Worm (Caenorhabditis elegans) whole organism, early embryonic: ENCODE results near the gene ufd-1.
"Not testable (repeated sequence)": the region's sequence is repeated elsewhere in the genome, so short reads cannot be mapped to it uniquely, and the experiment has no call there.

Source experiments
- B0310.2 ChIP-seq: sonication (generic microtip); optimal IDR thresholded peaks from 2 replicates; lab custom pipeline; 2016; ENCODE audit warnings: mild to moderate bottlenecking, missing genetic modification characterization, missing compliant biosample characterization
- F13C5.2 ChIP-seq: sonication (generic microtip); optimal IDR thresholded peaks from 2 replicates; lab custom pipeline; 2017; ENCODE audit warnings: mild to moderate bottlenecking, missing genetic modification characterization, inconsistent platforms, missing compliant biosample characterization
- aly-1 ChIP-seq: sonication (generic microtip); optimal IDR thresholded peaks from 2 replicates; lab custom pipeline; 2016; ENCODE audit warnings: missing genetic modification characterization, missing compliant biosample characterization
- ama-1 ChIP-seq: fragments of 150-350 bp; optimal IDR thresholded peaks from 2 replicates; lab custom pipeline; 2014
- ceh-13 ChIP-seq: fragments of 200-800 bp; sonication (Bioruptor generic); optimal IDR thresholded peaks from 2 replicates; lab custom pipeline; 2018; ENCODE audit warnings: mild to moderate bottlenecking, missing genetic modification characterization, missing compliant biosample characterization
- ceh-36 ChIP-seq: sonication (generic microtip); optimal IDR thresholded peaks from 2 replicates; lab custom pipeline; 2016; ENCODE audit warnings: missing genetic modification characterization, inconsistent platforms, missing compliant biosample characterization
- ets-7 ChIP-seq: sonication (generic microtip); optimal IDR thresholded peaks from 2 replicates; lab custom pipeline; 2016; ENCODE audit warnings: missing genotype, missing genetic modification characterization, missing compliant biosample characterization
- flt-1 ChIP-seq: fragments of 200-800 bp; sonication (Bioruptor generic); IDR thresholded peaks from 2 replicates; pipeline ENCODE4 v1.3.6; 2022; ENCODE audit warnings: missing genetic modification characterization, missing compliant biosample characterization
- hmbx-1 ChIP-seq: sonication (generic microtip); optimal IDR thresholded peaks from 2 replicates; lab custom pipeline; 2016; ENCODE audit warnings: mild to moderate bottlenecking, missing genetic modification characterization, missing compliant biosample characterization
- hmg-4 ChIP-seq: fragments of 200-800 bp; sonication (Bioruptor generic); optimal IDR thresholded peaks from 2 replicates; lab custom pipeline; 2018; ENCODE audit warnings: mild to moderate bottlenecking, missing genetic modification characterization, missing compliant biosample characterization
- hnd-1 ChIP-seq: sonication (generic microtip); optimal IDR thresholded peaks from 2 replicates; lab custom pipeline; 2016; ENCODE audit warnings: missing genetic modification characterization, missing compliant biosample characterization
- pes-1 ChIP-seq: fragments of 200-800 bp; sonication (Bioruptor generic); IDR thresholded peaks from 2 replicates; pipeline ENCODE4 v1.3.6; 2022; ENCODE audit warnings: missing genetic modification reagents, missing genetic modification characterization, missing compliant biosample characterization
- scrt-1 ChIP-seq: fragments of 200-800 bp; sonication (Bioruptor generic); IDR thresholded peaks from 2 replicates; pipeline ENCODE4 v1.3.6; 2022; ENCODE audit warnings: missing genetic modification characterization, missing compliant biosample characterization
- sea-1 ChIP-seq: fragments of 200-800 bp; sonication (Bioruptor generic); conservative IDR thresholded peaks from 2 replicates; pipeline ENCODE4 v1.3.6; 2022; ENCODE audit warnings: missing genetic modification characterization, missing compliant biosample characterization
- tbx-11 ChIP-seq: fragments of 200-800 bp; sonication (Bioruptor generic); IDR thresholded peaks from 2 replicates; pipeline ENCODE4 v1.3.6; 2022; ENCODE audit warnings: missing genetic modification characterization, missing compliant biosample characterization
- tbx-37 ChIP-seq: fragments of 200-800 bp; sonication (Bioruptor generic); conservative IDR thresholded peaks from 2 replicates; pipeline ENCODE4 v1.3.6; 2022; ENCODE audit warnings: missing genetic modification reagents, missing genetic modification characterization, missing compliant biosample characterization
- tra-4 ChIP-seq: sonication (generic microtip); optimal IDR thresholded peaks from 2 replicates; lab custom pipeline; 2017; ENCODE audit warnings: missing genetic modification characterization, missing compliant biosample characterization

ufd-1 gene

DNA sequence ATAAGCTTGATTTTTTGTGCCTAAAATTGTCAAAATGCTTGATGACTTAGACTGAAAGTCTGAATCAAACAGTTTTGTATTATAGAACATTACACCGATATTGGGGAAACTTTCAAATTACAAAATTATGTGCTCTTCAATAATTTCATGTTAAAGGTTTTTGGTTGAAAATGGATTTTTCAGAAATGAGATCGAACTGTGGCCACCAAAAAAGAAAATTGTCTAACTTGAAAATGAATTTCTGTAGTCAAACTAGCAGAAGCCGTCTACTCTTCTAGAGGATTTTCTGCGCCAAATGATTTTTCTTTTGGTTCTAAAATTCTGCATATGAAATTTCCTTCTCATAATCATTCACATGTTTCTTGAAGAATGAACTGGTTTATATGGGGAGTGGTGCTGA is 10.2 kb upstream of the ufd-1 start:
- no peak for TF ChIP-seq pes-1 (GFP tag; lab: Robert Waterston, UW)
- TF ChIP-seq ceh-13 (GFP tag; lab: Kevin White, UChicago), result no peak
- no peak for TF ChIP-seq scrt-1
- TF ChIP-seq hmg-4 (GFP tag; lab: Kevin White, UChicago), result no peak
- TF ChIP-seq B0310.2 (tag; lab: Kevin White, UChicago), result no peak
- TF ChIP-seq tra-4 (tag; lab: Kevin White, UChicago), result no peak
- no peak for TF ChIP-seq aly-1 (tag; lab: Kevin White, UChicago)
- no peak for TF ChIP-seq ama-1
- no peak for TF ChIP-seq hmbx-1
- TF ChIP-seq tbx-37 (GFP tag; lab: Robert Waterston, UW), result no peak
- no peak for TF ChIP-seq ets-7 (tag; lab: Kevin White, UChicago)
- TF ChIP-seq tbx-11, result no peak
- TF ChIP-seq F13C5.2 (tag; lab: Kevin White, UChicago), result no peak
- no peak for TF ChIP-seq hnd-1 (tag; lab: Kevin White, UChicago)
- no peak for TF ChIP-seq ceh-36 (tag; lab: Kevin White, UChicago)
- no peak for TF ChIP-seq flt-1 (GFP tag; lab: Robert Waterston, UW)

DNA sequence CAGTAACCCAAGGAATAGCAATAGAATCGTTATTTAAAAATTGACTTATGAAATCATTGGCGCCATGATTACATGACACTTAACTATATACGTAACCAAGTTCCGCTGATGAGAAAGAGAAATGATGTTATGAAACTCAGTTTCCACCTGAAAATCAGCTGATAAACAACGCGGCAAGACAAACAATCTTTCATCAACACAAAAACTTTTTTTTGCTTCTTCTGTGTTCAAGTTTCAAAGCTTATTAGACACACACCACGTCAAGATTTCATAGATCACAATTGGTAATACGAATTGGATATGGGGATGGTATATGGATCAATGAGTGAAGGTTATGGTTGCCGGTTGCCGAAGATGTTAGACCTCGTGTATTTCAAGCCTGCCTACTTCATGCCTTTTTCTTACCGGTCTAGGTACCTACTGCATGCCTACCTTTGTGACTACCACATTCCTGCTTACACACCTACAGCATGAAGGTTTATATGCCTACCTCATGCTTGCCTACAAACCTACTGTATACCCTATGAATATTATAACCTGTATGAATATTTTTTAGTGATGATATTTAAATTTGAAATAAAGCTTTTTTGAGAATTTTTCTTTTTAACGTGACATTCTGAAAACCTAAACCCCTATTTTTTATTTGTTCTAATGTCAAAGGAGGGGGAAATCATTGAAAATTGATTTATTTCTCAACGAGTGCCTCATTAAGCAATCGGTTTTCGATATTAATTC is 6.4 kb upstream of the ufd-1 start, which contains the start of the genes F19B6.10 and wht-5:
Gene F19B6.10, plus strand, starts transcription at position 301 of the 735 bp plus-strand sequence.
Gene wht-5, plus strand, starts transcription at position 685 of the 735 bp plus-strand sequence.
- TF ChIP-seq ceh-36 (tag; lab: Kevin White, UChicago) (no peak), ceh-13 (GFP tag; lab: Kevin White, UChicago) (no peak), tra-4 (tag; lab: Kevin White, UChicago) (no peak)

DNA sequence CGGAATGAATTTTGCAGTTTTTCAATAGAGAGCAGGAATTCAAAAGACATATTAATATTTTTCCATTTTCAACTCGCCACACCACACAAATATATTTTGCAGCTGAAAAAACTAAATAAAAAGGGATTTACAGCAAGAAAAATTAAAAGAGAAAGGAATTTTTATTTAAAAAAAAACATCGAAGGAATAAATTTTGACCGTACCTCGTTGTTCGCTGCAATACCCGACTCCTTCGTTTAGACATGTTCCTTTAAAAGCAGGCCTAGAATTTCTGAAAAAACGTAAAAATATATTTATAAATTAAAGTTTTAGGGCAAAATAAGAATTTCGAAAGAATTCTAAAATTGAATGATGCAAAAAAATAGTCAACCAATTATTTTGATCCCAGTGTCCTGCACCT is 5.1 kb upstream of the ufd-1 start, which contains the start of gene F19B6.1:
Gene F19B6.1, minus strand, starts transcription at position 278 of the 400 bp plus-strand sequence.
- TF ChIP-seq F13C5.2 (tag; lab: Kevin White, UChicago) (no peak), ceh-13 (GFP tag; lab: Kevin White, UChicago) (no peak), ets-7 (tag; lab: Kevin White, UChicago) (no peak), hmg-4 (GFP tag; lab: Kevin White, UChicago) (no peak), tra-4 (tag; lab: Kevin White, UChicago) (no peak), ceh-36 (tag; lab: Kevin White, UChicago) (no peak), tbx-37 (GFP tag; lab: Robert Waterston, UW) (no peak), aly-1 (tag; lab: Kevin White, UChicago) (no peak), hnd-1 (tag; lab: Kevin White, UChicago) (no peak), B0310.2 (tag; lab: Kevin White, UChicago) (no peak), hmbx-1 (no peak), sea-1 (GFP tag; lab: Robert Waterston, UW) (no peak), ama-1 (no peak), pes-1 (GFP tag; lab: Robert Waterston, UW) (no peak), flt-1 (GFP tag; lab: Robert Waterston, UW) (no peak), tbx-11 (no peak), scrt-1 (no peak)

DNA sequence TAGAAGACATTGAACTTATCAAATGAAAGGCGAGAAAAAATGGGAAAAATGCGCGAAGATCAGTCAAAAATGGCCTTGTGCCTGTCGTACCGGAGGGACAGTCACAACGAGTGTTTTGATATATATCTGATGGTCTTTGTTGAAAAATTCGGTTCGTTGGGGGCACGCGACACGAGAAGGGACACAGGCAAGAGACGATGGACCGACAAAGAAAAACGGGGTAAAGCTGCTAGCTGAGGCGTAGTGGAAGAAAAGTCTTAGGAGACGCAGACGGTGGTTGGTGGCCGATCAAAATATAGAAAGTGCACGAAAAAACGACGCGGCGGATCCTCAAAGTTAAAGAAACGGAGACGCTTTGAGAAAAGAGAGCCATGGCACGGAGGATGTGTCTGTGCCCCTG is 4.6 kb upstream of the ufd-1 start:
- no peak for TF ChIP-seq hmbx-1

DNA sequence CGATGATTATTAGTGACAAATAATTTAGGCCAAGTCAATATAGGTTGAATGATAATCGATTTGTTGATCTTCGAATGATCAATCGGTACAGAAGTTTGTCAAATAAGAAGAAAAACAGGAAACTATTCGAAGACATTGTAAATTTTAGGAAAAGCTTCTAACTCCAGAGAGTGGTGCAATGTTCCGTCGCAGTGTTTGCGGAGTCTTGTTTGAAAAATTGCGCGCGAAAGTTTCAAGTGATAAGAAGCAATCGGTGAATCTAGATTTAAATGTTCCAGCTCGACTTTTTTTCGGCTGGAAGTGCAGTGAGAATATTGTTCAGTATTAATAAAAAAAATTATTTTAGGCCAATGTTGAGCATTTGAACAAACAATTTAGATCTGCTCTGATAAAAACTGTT is 4.0 kb upstream of the ufd-1 start:
- no peak for TF ChIP-seq F13C5.2 (tag; lab: Kevin White, UChicago)
- no peak for TF ChIP-seq pes-1 (GFP tag; lab: Robert Waterston, UW)
- no peak for TF ChIP-seq ceh-13 (GFP tag; lab: Kevin White, UChicago)

DNA sequence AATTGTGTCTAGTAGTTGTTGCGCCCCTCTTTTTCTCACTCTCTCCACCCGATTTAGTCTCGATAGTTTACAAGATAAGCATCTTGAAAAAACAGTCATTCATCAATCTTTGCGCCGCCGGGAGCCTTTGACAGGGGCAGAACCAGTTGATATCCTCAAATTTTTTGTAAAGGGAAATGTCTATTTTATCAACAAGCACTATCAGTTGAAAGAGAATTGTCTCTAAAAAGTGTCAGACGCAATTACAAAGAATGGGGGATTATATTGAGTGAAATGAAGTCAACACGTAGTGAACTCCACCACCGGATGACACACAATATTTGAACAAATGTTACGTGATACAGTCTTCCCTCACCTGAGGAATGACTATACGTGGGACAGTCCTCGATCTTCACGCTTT is 3.5 kb upstream of the ufd-1 start:
- no peak for TF ChIP-seq aly-1 (tag; lab: Kevin White, UChicago)
- TF ChIP-seq ceh-13 (GFP tag; lab: Kevin White, UChicago), result no peak
- TF ChIP-seq ets-7 (tag; lab: Kevin White, UChicago), result no peak
- TF ChIP-seq ceh-36 (tag; lab: Kevin White, UChicago), result no peak
- no peak for TF ChIP-seq hnd-1 (tag; lab: Kevin White, UChicago)
- TF ChIP-seq F13C5.2 (tag; lab: Kevin White, UChicago), result no peak
- TF ChIP-seq flt-1 (GFP tag; lab: Robert Waterston, UW), result no peak
- no peak for TF ChIP-seq hmg-4 (GFP tag; lab: Kevin White, UChicago)
- TF ChIP-seq B0310.2 (tag; lab: Kevin White, UChicago), result no peak
- no peak for TF ChIP-seq tbx-11
- TF ChIP-seq tra-4 (tag; lab: Kevin White, UChicago), result no peak
- TF ChIP-seq pes-1 (GFP tag; lab: Robert Waterston, UW), result no peak
- no peak for TF ChIP-seq ama-1
- no peak for TF ChIP-seq hmbx-1

DNA sequence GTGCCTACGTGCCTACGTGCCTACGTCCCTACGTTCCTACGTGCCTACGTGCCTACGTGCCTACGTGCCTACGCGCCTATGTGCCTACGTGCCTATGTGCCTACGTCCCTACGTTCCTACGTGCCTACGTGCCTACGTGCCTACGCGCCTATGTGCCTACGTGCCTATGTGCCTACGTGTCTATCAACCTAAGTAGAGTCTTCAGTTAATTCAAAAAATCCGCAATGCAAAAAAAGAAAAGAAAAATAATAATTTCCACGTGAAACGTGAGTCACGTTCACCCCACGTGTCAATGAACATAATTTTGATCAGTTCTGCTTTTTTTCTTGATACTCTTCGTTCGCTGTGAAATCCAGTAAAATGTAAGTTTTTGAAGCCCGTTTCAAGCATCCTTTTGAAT is 3.8 kb downstream of the ufd-1 start, which contains the start of gene F19B6.3:
Gene F19B6.3, plus strand, starts transcription at position 301 of the 400 bp plus-strand sequence.
- TF ChIP-seq ama-1; B0310.2 (tag; lab: Kevin White, UChicago); aly-1 (tag; lab: Kevin White, UChicago): not testable (repeated sequence)

DNA sequence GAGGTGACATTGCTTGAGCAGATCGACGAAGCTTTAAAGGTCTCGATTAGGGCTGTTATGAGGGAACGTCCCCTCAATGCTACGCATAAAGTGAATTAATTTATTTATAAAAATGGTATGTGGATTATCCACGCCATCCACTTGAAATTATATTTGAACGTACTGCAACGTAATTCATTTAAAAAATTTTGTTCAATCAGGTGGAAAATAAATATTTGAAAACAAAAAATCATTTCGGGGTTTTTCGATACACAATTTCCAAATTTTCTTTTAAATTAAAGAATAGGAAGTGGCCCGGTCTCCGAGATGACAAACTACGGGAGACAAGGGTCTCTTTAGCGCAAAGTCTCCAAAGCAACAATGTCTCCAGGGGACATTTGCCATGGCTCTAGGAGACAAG is 19.1 kb downstream of the ufd-1 start, which contains the start of gene oac-58:
Gene oac-58, minus strand, starts transcription at position 101 of the 400 bp plus-strand sequence.
- TF ChIP-seq tbx-11 (no peak), B0310.2 (tag; lab: Kevin White, UChicago) (no peak), tra-4 (tag; lab: Kevin White, UChicago) (no peak), hmg-4 (GFP tag; lab: Kevin White, UChicago) (no peak), ceh-36 (tag; lab: Kevin White, UChicago) (no peak), ets-7 (tag; lab: Kevin White, UChicago) (no peak), pes-1 (GFP tag; lab: Robert Waterston, UW) (no peak), sea-1 (GFP tag; lab: Robert Waterston, UW) (no peak), tbx-37 (GFP tag; lab: Robert Waterston, UW) (no peak), hmbx-1 (no peak), flt-1 (GFP tag; lab: Robert Waterston, UW) (no peak), F13C5.2 (tag; lab: Kevin White, UChicago) (no peak), scrt-1 (no peak), ama-1 (no peak), ceh-13 (GFP tag; lab: Kevin White, UChicago) (no peak), hnd-1 (tag; lab: Kevin White, UChicago) (no peak)
